Worm (Caenorhabditis elegans) whole organism, late embryonic: ENCODE results near the gene T23G4.127.
A peak's percentile ranks its signal among the peaks of the same experiment; 100 is the strongest.

ENCODE experiments used
- C08G9.2 ChIP-seq: sonication (generic microtip); optimal IDR thresholded peaks from 2 replicates; lab custom pipeline; 2016; ENCODE audit warnings: mild to moderate bottlenecking, missing genetic modification characterization, moderate library complexity, missing compliant biosample characterization
- F13H6.1 ChIP-seq: sonication (generic microtip); optimal IDR thresholded peaks from 2 replicates; lab custom pipeline; 2016; ENCODE audit warnings: missing genetic modification characterization, missing compliant biosample characterization
- ceh-14 ChIP-seq: sonication (generic microtip); optimal IDR thresholded peaks from 2 replicates; lab custom pipeline; 2016; ENCODE audit warnings: missing genotype, missing genetic modification characterization, missing compliant biosample characterization
- ceh-18 ChIP-seq: sonication (generic microtip); optimal IDR thresholded peaks from 2 replicates; lab custom pipeline; 2016; ENCODE audit warnings: missing genetic modification characterization, missing compliant biosample characterization
- ceh-19 ChIP-seq: fragments of 200-800 bp; sonication (Bioruptor generic); optimal IDR thresholded peaks from 2 replicates; lab custom pipeline; 2018; ENCODE audit warnings: mild to moderate bottlenecking, missing genetic modification characterization, missing compliant biosample characterization
- ceh-22 ChIP-seq: sonication (generic microtip); optimal IDR thresholded peaks from 2 replicates; lab custom pipeline; 2017; ENCODE audit warnings: missing biosample characterization, missing genetic modification characterization
- ceh-24 ChIP-seq: sonication (generic microtip); optimal IDR thresholded peaks from 2 replicates; lab custom pipeline; 2016; ENCODE audit warnings: mild to moderate bottlenecking, missing genetic modification characterization, missing compliant biosample characterization
- ceh-30 ChIP-seq: fragments of 150-350 bp; optimal IDR thresholded peaks from 2 replicates; lab custom pipeline; 2014; ENCODE audit warnings: missing biosample characterization, missing genetic modification characterization
- ceh-48 ChIP-seq: sonication (generic microtip); optimal IDR thresholded peaks from 2 replicates; lab custom pipeline; 2016; ENCODE audit warnings: missing genetic modification characterization, inconsistent platforms, missing compliant biosample characterization
- che-1 ChIP-seq: sonication (generic microtip); optimal IDR thresholded peaks from 2 replicates; lab custom pipeline; 2016; ENCODE audit warnings: mild to moderate bottlenecking, missing genetic modification characterization, missing compliant biosample characterization
- dmd-4 ChIP-seq: sonication (generic microtip); optimal IDR thresholded peaks from 2 replicates; lab custom pipeline; 2016; ENCODE audit warnings: borderline replicate concordance, missing genetic modification characterization, missing compliant biosample characterization
- dve-1 ChIP-seq: sonication (generic microtip); optimal IDR thresholded peaks from 2 replicates; lab custom pipeline; 2017; ENCODE audit warnings: antibody characterized with exemption, mild to moderate bottlenecking, missing genetic modification characterization, missing compliant biosample characterization
- elt-2 ChIP-seq: sonication (generic microtip); optimal IDR thresholded peaks from 2 replicates; lab custom pipeline; 2016; ENCODE audit warnings: missing genetic modification reagents, missing genetic modification characterization, missing compliant biosample characterization
- elt-4 ChIP-seq: sonication (generic microtip); optimal IDR thresholded peaks from 2 replicates; lab custom pipeline; 2016; ENCODE audit warnings: missing genetic modification characterization, missing compliant biosample characterization
- eyg-1 ChIP-seq: sonication (generic microtip); optimal IDR thresholded peaks from 2 replicates; lab custom pipeline; 2016; ENCODE audit warnings: missing genotype, missing genetic modification characterization, missing compliant biosample characterization
- fax-1 ChIP-seq: sonication (generic microtip); optimal IDR thresholded peaks from 2 replicates; lab custom pipeline; 2016; ENCODE audit warnings: missing genotype, missing genetic modification characterization, missing compliant biosample characterization
- fkh-10 ChIP-seq: fragments of 150-350 bp; optimal IDR thresholded peaks from 2 replicates; lab custom pipeline; 2014; ENCODE audit warnings: missing biosample characterization, missing genetic modification reagents, missing genetic modification characterization
- hlh-15 ChIP-seq: sonication (generic microtip); optimal IDR thresholded peaks from 2 replicates; lab custom pipeline; 2016; ENCODE audit warnings: missing genetic modification characterization, missing compliant biosample characterization
- hlh-30 ChIP-seq: sonication (generic microtip); optimal IDR thresholded peaks from 2 replicates; lab custom pipeline; 2017; ENCODE audit warnings: antibody characterized with exemption, missing genetic modification characterization, missing compliant biosample characterization; ENCODE audit not compliant: insufficient read depth
- hlh-6 ChIP-seq: sonication (generic microtip); optimal IDR thresholded peaks from 2 replicates; lab custom pipeline; 2016; ENCODE audit warnings: missing genotype, missing genetic modification characterization, missing compliant biosample characterization
- lim-6 ChIP-seq: sonication (generic microtip); optimal IDR thresholded peaks from 2 replicates; lab custom pipeline; 2016; ENCODE audit warnings: missing genetic modification characterization, missing compliant biosample characterization
- lin-11 ChIP-seq: fragments of 200-800 bp; sonication (Bioruptor generic); optimal IDR thresholded peaks from 2 replicates; lab custom pipeline; 2018; ENCODE audit warnings: mild to moderate bottlenecking, missing genetic modification characterization, missing compliant biosample characterization
- mec-3 ChIP-seq: sonication (generic microtip); optimal IDR thresholded peaks from 2 replicates; lab custom pipeline; 2016; ENCODE audit warnings: borderline replicate concordance, missing genetic modification characterization, missing compliant biosample characterization
- npax-4 ChIP-seq: sonication (generic microtip); optimal IDR thresholded peaks from 2 replicates; lab custom pipeline; 2016; ENCODE audit warnings: missing genetic modification characterization, missing compliant biosample characterization
- pag-3 ChIP-seq: sonication (generic microtip); optimal IDR thresholded peaks from 2 replicates; lab custom pipeline; 2016; ENCODE audit warnings: missing compliant biosample characterization, missing genetic modification characterization, borderline replicate concordance
- pat-9 ChIP-seq: fragments of 200-800 bp; sonication (Bioruptor generic); optimal IDR thresholded peaks from 2 replicates; lab custom pipeline; 2018; ENCODE audit warnings: mild to moderate bottlenecking, missing genetic modification characterization, moderate library complexity, missing compliant biosample characterization
- pha-2 ChIP-seq: sonication (generic microtip); optimal IDR thresholded peaks from 2 replicates; lab custom pipeline; 2017; ENCODE audit warnings: mild to moderate bottlenecking, missing genetic modification characterization, missing compliant biosample characterization
- ref-2 ChIP-seq: sonication (generic microtip); optimal IDR thresholded peaks from 2 replicates; lab custom pipeline; 2016; ENCODE audit warnings: missing genetic modification characterization, missing compliant biosample characterization
- rnt-1 ChIP-seq: sonication (generic microtip); optimal IDR thresholded peaks from 2 replicates; lab custom pipeline; 2016; ENCODE audit warnings: missing genetic modification characterization, missing compliant biosample characterization
- sdc-2 ChIP-seq: sonication (generic microtip); optimal IDR thresholded peaks from 2 replicates; lab custom pipeline; 2016; ENCODE audit warnings: missing genotype, missing genetic modification characterization, missing compliant biosample characterization
- sox-2 ChIP-seq: fragments of 200-800 bp; sonication (Bioruptor generic); IDR thresholded peaks from 2 replicates; pipeline ENCODE4 v1.3.6; 2022; ENCODE audit warnings: missing genetic modification reagents, missing genetic modification characterization, missing compliant biosample characterization
- sox-4 ChIP-seq: sonication (generic microtip); optimal IDR thresholded peaks from 2 replicates; lab custom pipeline; 2017; ENCODE audit warnings: mild to moderate bottlenecking, missing genetic modification characterization, inconsistent platforms, missing compliant biosample characterization
- tbx-2 ChIP-seq: sonication (generic microtip); optimal IDR thresholded peaks from 2 replicates; lab custom pipeline; 2016; ENCODE audit warnings: missing genetic modification characterization, missing compliant biosample characterization
- ttx-3 ChIP-seq: sonication (generic microtip); optimal IDR thresholded peaks from 2 replicates; lab custom pipeline; 2016; ENCODE audit warnings: missing genetic modification reagents, missing genetic modification characterization, missing compliant biosample characterization
- unc-3 ChIP-seq, 2 experiments: fragments of 200-800 bp in 1 of 2; sonication (Bioruptor generic) in 1 of 2; sonication (generic microtip) in 1 of 2; conservative IDR thresholded peaks in 1 of 2; optimal IDR thresholded peaks in 1 of 2; 2 replicates each; pipeline versions ENCODE4 v1.3.6 to Lab custom; 2016 to 2022; ENCODE audit warnings: missing compliant biosample characterization in 2 of 2, missing genetic modification characterization in 2 of 2, missing genetic modification reagents in 1 of 2
- unc-42 ChIP-seq: sonication (generic microtip); optimal IDR thresholded peaks from 2 replicates; lab custom pipeline; 2016; ENCODE audit warnings: missing genotype, missing genetic modification characterization, missing compliant biosample characterization
- unc-55 ChIP-seq: sonication (generic microtip); optimal IDR thresholded peaks from 2 replicates; lab custom pipeline; 2017; ENCODE audit warnings: missing biosample characterization, missing genetic modification reagents, missing genetic modification characterization

T23G4.127 gene

ce11 chrIV:13725201-13725600 is 26.7 kb upstream of the T23G4.127 start:
- TF ChIP-seq sdc-2 (tag; lab: Kevin White, UChicago) = no peak
- TF ChIP-seq pat-9 (tag; lab: Kevin White, UChicago) = no peak
- no peak for TF ChIP-seq unc-42 (tag; lab: Kevin White, UChicago)
- TF ChIP-seq npax-4 (tag; lab: Kevin White, UChicago) = no peak
- no peak for TF ChIP-seq ceh-14
- no peak for TF ChIP-seq unc-3 (GFP tag; conservative IDR thresholded peaks at IDR 0.05; lab: Robert Waterston, UW)
- TF ChIP-seq unc-3 (tag; optimal IDR thresholded peaks at IDR 0.05; lab: Kevin White, UChicago) = no peak
- no peak for TF ChIP-seq elt-2
- TF ChIP-seq ref-2 (tag; lab: Kevin White, UChicago) = no peak
- no peak for TF ChIP-seq dmd-4
- TF ChIP-seq hlh-30 (tag; lab: Kevin White, UChicago) = no peak
- TF ChIP-seq ceh-30 (tag; lab: Kevin White, UChicago) = no peak
- no peak for TF ChIP-seq ceh-18 (tag; lab: Kevin White, UChicago)
- TF ChIP-seq eyg-1 (tag; lab: Kevin White, UChicago) = no peak
- TF ChIP-seq ceh-19 (GFP tag; lab: Kevin White, UChicago) = no peak
- no peak for TF ChIP-seq elt-4
- no peak for TF ChIP-seq lim-6 (tag; lab: Kevin White, UChicago)
- no peak for TF ChIP-seq pha-2 (tag; lab: Kevin White, UChicago)
- TF ChIP-seq hlh-15 (tag; lab: Kevin White, UChicago) = no peak
- no peak for TF ChIP-seq pag-3 (tag; lab: Kevin White, UChicago)

- TF ChIP-seq unc-55 (GFP tag; lab: Kevin White, UChicago) (peak; percentile 61), fax-1 (tag; lab: Kevin White, UChicago) (no peak), C08G9.2 (no peak), che-1 (tag; lab: Kevin White, UChicago) (no peak)
These were observed 22.5 kb upstream of the T23G4.127 start for ce11 chrIV:13721000-13721399.

ce11 chrIV:13718918-13719317 is 20.4 kb upstream of the T23G4.127 start:
- TF ChIP-seq tbx-2 (tag; lab: Kevin White, UChicago) = peak; percentile 18
- TF ChIP-seq ceh-14 = no peak
- no peak for TF ChIP-seq C08G9.2
- TF ChIP-seq unc-55 (GFP tag; lab: Kevin White, UChicago) = peak; percentile 98
- peak; percentile 88 for TF ChIP-seq rnt-1 (tag; lab: Kevin White, UChicago)
- TF ChIP-seq, all 69 proteins: peak for 3

ce11 chrIV:13716735-13717134 is 18.2 kb upstream of the T23G4.127 start:
- TF ChIP-seq ceh-48 = no peak
- peak; percentile 97 for TF ChIP-seq unc-55 (GFP tag; lab: Kevin White, UChicago)
- TF ChIP-seq, all 69 proteins: peak for 1

ce11 chrIV:13716279-13716678 is 17.8 kb upstream of the T23G4.127 start, which contains the start of gene C47A4.1:
Gene C47A4.1, minus strand, starts transcription at chrIV:13716379.
- no peak for TF ChIP-seq C08G9.2
- TF ChIP-seq mec-3 (tag; lab: Kevin White, UChicago) = no peak
- TF ChIP-seq npax-4 (tag; lab: Kevin White, UChicago) = no peak
- no peak for TF ChIP-seq lin-11
- no peak for TF ChIP-seq eyg-1 (tag; lab: Kevin White, UChicago)
- TF ChIP-seq sox-4 (tag; lab: Kevin White, UChicago) = no peak
- TF ChIP-seq hlh-6 = no peak
- TF ChIP-seq ttx-3 (tag; lab: Kevin White, UChicago) = no peak
- TF ChIP-seq ceh-24 (tag; lab: Kevin White, UChicago) = no peak
- TF ChIP-seq unc-3 (GFP tag; conservative IDR thresholded peaks at IDR 0.05; lab: Robert Waterston, UW) = no peak
- no peak for TF ChIP-seq unc-3 (tag; optimal IDR thresholded peaks at IDR 0.05; lab: Kevin White, UChicago)
- no peak for TF ChIP-seq unc-55 (GFP tag; lab: Kevin White, UChicago)
- no peak for TF ChIP-seq dve-1
- TF ChIP-seq F13H6.1 (tag; lab: Kevin White, UChicago) = no peak
- no peak for TF ChIP-seq fkh-10 (GFP tag; lab: Kevin White, UChicago)
- TF ChIP-seq rnt-1 (tag; lab: Kevin White, UChicago) = no peak
- no peak for TF ChIP-seq che-1 (tag; lab: Kevin White, UChicago)
- no peak for TF ChIP-seq pha-2 (tag; lab: Kevin White, UChicago)
- TF ChIP-seq sox-2 = no peak
- no peak for TF ChIP-seq ceh-14
- TF ChIP-seq ceh-22 = no peak
